Fruit fly (Drosophila melanogaster) whole organism, embryonic: Measurements from ENCODE around the gene CG42580.

Source experiments
- Blimp-1 ChIP-seq: fragments of 200-800 bp; sonication (Bioruptor generic); optimal IDR thresholded peaks from 3 replicates; lab custom pipeline; 2018; ENCODE audit warnings: missing biosample characterization, missing genetic modification characterization, mild to moderate bottlenecking, moderate library complexity, missing genetic modification reagents
- CG1024 ChIP-seq: fragments of 200-800 bp; sonication (Bioruptor generic); IDR thresholded peaks from 2 replicates; pipeline ENCODE4 v1.3.6; 2022; ENCODE audit warnings: missing biosample characterization, missing genetic modification characterization
- CG10462 ChIP-seq: fragments of 200-800 bp; sonication (Bioruptor generic); optimal IDR thresholded peaks from 2 replicates; lab custom pipeline; 2016; ENCODE audit warnings: missing biosample characterization, missing genetic modification characterization
- CG10959 ChIP-seq: fragments of 200-800 bp; sonication (Bioruptor generic); IDR thresholded peaks from 2 replicates; pipeline ENCODE4 v1.3.6; 2022; ENCODE audit warnings: missing biosample characterization, missing genetic modification characterization
- CG12219 ChIP-seq: fragments of 200-800 bp; sonication (Bioruptor generic); optimal IDR thresholded peaks from 3 replicates; lab custom pipeline; 2018; ENCODE audit warnings: missing biosample characterization, mild to moderate bottlenecking, missing genetic modification characterization
- CG14965 ChIP-seq: fragments of 200-800 bp; sonication (Bioruptor generic); optimal IDR thresholded peaks from 2 replicates; lab custom pipeline; 2016; ENCODE audit warnings: missing biosample characterization, missing genetic modification characterization, borderline replicate concordance
- CG15073 ChIP-seq: fragments of 200-800 bp; sonication (Bioruptor generic); optimal IDR thresholded peaks from 2 replicates; lab custom pipeline; 2016; ENCODE audit warnings: missing biosample characterization, missing genetic modification characterization
- CG15479 ChIP-seq: fragments of 200-800 bp; sonication (Bioruptor generic); optimal IDR thresholded peaks from 3 replicates; lab custom pipeline; 2019; ENCODE audit warnings: missing biosample characterization, mild to moderate bottlenecking, missing genetic modification characterization, moderate library complexity
- CG15514 ChIP-seq: fragments of 200-800 bp; sonication (Bioruptor generic); optimal IDR thresholded peaks from 3 replicates; lab custom pipeline; 2017; ENCODE audit warnings: missing biosample characterization, missing genetic modification characterization, mild to moderate bottlenecking, moderate library complexity, missing genetic modification reagents
- CG1603 ChIP-seq: fragments of 200-800 bp; sonication (Bioruptor generic); optimal IDR thresholded peaks from 2 replicates; lab custom pipeline; 2019; ENCODE audit warnings: missing biosample characterization, mild to moderate bottlenecking, missing genetic modification characterization, moderate library complexity
- CG17328 ChIP-seq: fragments of 200-800 bp; sonication (Bioruptor generic); IDR thresholded peaks from 2 replicates; pipeline ENCODE4 v1.3.6; 2022; ENCODE audit warnings: missing biosample characterization, missing genetic modification characterization
- CG2875 ChIP-seq: fragments of 200-800 bp; sonication (Bioruptor generic); optimal IDR thresholded peaks from 2 replicates; lab custom pipeline; 2017; ENCODE audit warnings: missing biosample characterization, mild to moderate bottlenecking, missing genetic modification characterization, missing genetic modification reagents
- CG3065 ChIP-seq: fragments of 200-800 bp; sonication (Bioruptor generic); optimal IDR thresholded peaks from 2 replicates; lab custom pipeline; 2016; ENCODE audit warnings: missing biosample characterization, missing genetic modification characterization
- CG31365 ChIP-seq: fragments of 200-800 bp; sonication (Bioruptor generic); optimal IDR thresholded peaks from 2 replicates; lab custom pipeline; 2018; ENCODE audit warnings: missing biosample characterization, mild to moderate bottlenecking, missing genetic modification characterization
- CG31441 ChIP-seq: fragments of 200-800 bp; sonication (Bioruptor generic); IDR thresholded peaks from 2 replicates; pipeline ENCODE4 v1.3.6; 2022; ENCODE audit warnings: missing biosample characterization, missing genetic modification characterization
- CG3726 ChIP-seq: fragments of 200-800 bp; sonication (Bioruptor generic); IDR thresholded peaks from 3 replicates; pipeline ENCODE4, ENCODE4 v1.3.6; 2022; ENCODE audit warnings: missing biosample characterization, missing genetic modification characterization
- CG42726 ChIP-seq: fragments of 200-800 bp; sonication (Bioruptor generic); IDR thresholded peaks from 2 replicates; pipeline ENCODE4 v1.3.6; 2022; ENCODE audit warnings: missing biosample characterization, missing genetic modification characterization; ENCODE audit not compliant: partially characterized antibody
- CG4730 ChIP-seq: fragments of 200-800 bp; sonication (Bioruptor generic); IDR thresholded peaks from 2 replicates; pipeline ENCODE4 v1.3.6; 2022; ENCODE audit warnings: missing biosample characterization, missing genetic modification characterization
- CG5245 ChIP-seq: fragments of 200-800 bp; sonication (Bioruptor generic); optimal IDR thresholded peaks from 3 replicates; lab custom pipeline; 2016; ENCODE audit warnings: missing biosample characterization, missing genetic modification characterization
- CG7372 ChIP-seq: fragments of 200-800 bp; sonication (Bioruptor generic); IDR thresholded peaks from 2 replicates; pipeline ENCODE4 v1.3.6; 2022; ENCODE audit warnings: missing biosample characterization, missing genetic modification characterization
- CG7786 ChIP-seq: fragments of 200-800 bp; sonication (Bioruptor generic); optimal IDR thresholded peaks from 2 replicates; lab custom pipeline; 2016; ENCODE audit warnings: missing biosample characterization, missing genetic modification characterization
- CG8765 ChIP-seq: fragments of 200-800 bp; sonication (Bioruptor generic); IDR thresholded peaks from 2 replicates; pipeline ENCODE4 v1.3.6; 2022; ENCODE audit warnings: missing biosample characterization, missing genetic modification characterization
- CTCF ChIP-seq: fragments of 200-800 bp; sonication (Bioruptor generic); optimal IDR thresholded peaks from 2 replicates; lab custom pipeline; 2017; ENCODE audit warnings: missing biosample characterization, mild to moderate bottlenecking, missing genetic modification characterization, moderate library complexity
- Ets65A ChIP-seq: fragments of 200-800 bp; sonication (Bioruptor generic); peaks from one replicate; lab custom pipeline; 2016; ENCODE audit warnings: missing biosample characterization, missing genetic modification characterization
- Fer1 ChIP-seq: fragments of 200-800 bp; sonication (Bioruptor generic); optimal IDR thresholded peaks from 2 replicates; lab custom pipeline; 2017; ENCODE audit warnings: missing biosample characterization, mild to moderate bottlenecking, missing genetic modification characterization
- GATAe ChIP-seq: fragments of 200-800 bp; sonication (Bioruptor generic); conservative IDR thresholded peaks from 2 replicates; pipeline ENCODE4 v1.3.6; 2022; ENCODE audit warnings: missing biosample characterization, missing genetic modification characterization
- HLHmδ ChIP-seq: fragments of 200-800 bp; sonication (Bioruptor generic); optimal IDR thresholded peaks from 2 replicates; lab custom pipeline; 2018; ENCODE audit warnings: missing biosample characterization, mild to moderate bottlenecking, missing genetic modification characterization, moderate library complexity
- Hey ChIP-seq: fragments of 200-800 bp; sonication (Bioruptor generic); optimal IDR thresholded peaks from 3 replicates; lab custom pipeline; 2018; ENCODE audit warnings: missing biosample characterization, mild to moderate bottlenecking, missing genetic modification characterization
- MESR4 ChIP-seq: fragments of 200-800 bp; sonication (Bioruptor generic); optimal IDR thresholded peaks from 2 replicates; lab custom pipeline; 2018; ENCODE audit warnings: missing biosample characterization, mild to moderate bottlenecking, missing genetic modification characterization, moderate library complexity
- MTF-1 ChIP-seq: fragments of 200-800 bp; sonication (Bioruptor generic); optimal IDR thresholded peaks from 2 replicates; lab custom pipeline; 2018; ENCODE audit warnings: missing biosample characterization, mild to moderate bottlenecking, missing genetic modification characterization, borderline replicate concordance
- Mrtf ChIP-seq: fragments of 200-800 bp; sonication (Bioruptor generic); IDR thresholded peaks from 3 replicates; pipeline ENCODE4 v1.3.6; 2022; ENCODE audit warnings: missing biosample characterization, missing genetic modification characterization
- NC2α ChIP-seq: fragments of 200-800 bp; sonication (Bioruptor generic); optimal IDR thresholded peaks from 2 replicates; lab custom pipeline; 2016; ENCODE audit warnings: missing biosample characterization, missing genetic modification characterization
- NfI ChIP-seq: fragments of 200-800 bp; sonication (Bioruptor generic); optimal IDR thresholded peaks from 3 replicates; lab custom pipeline; 2018; ENCODE audit warnings: missing biosample characterization, mild to moderate bottlenecking, missing genetic modification characterization, moderate library complexity
- Spps ChIP-seq: fragments of 200-800 bp; sonication (Bioruptor generic); optimal IDR thresholded peaks from 2 replicates; lab custom pipeline; 2018; ENCODE audit warnings: missing biosample characterization, mild to moderate bottlenecking, missing genetic modification characterization
- ab ChIP-seq: fragments of 200-800 bp; sonication (Bioruptor generic); optimal IDR thresholded peaks from 2 replicates; lab custom pipeline; 2016; ENCODE audit warnings: missing biosample characterization, missing genetic modification characterization
- ci ChIP-seq: fragments of 200-800 bp; sonication (Bioruptor generic); IDR thresholded peaks from 3 replicates; pipeline ENCODE4 v1.3.6; 2022; ENCODE audit warnings: missing biosample characterization, missing genetic modification characterization
- dmrt99B ChIP-seq: fragments of 200-800 bp; sonication (Bioruptor generic); optimal IDR thresholded peaks from 2 replicates; lab custom pipeline; 2018; ENCODE audit warnings: missing biosample characterization, mild to moderate bottlenecking, missing genetic modification characterization, moderate library complexity
- esg ChIP-seq: fragments of 200-800 bp; sonication (Bioruptor generic); conservative IDR thresholded peaks from 2 replicates; pipeline ENCODE4 v1.3.6; 2022; ENCODE audit warnings: missing biosample characterization, missing genetic modification characterization
- eve ChIP-seq, 2 experiments: fragments of >200 bp; optimal IDR thresholded peaks; 2 replicates each; lab custom pipeline; 2017; ENCODE audit warnings: missing biosample characterization in 2 of 2, missing genetic modification characterization in 2 of 2
- hth ChIP-seq: fragments of >200 bp; optimal IDR thresholded peaks from 2 replicates; lab custom pipeline; 2017; ENCODE audit warnings: inconsistent platforms
- kay ChIP-seq: fragments of 200-800 bp; sonication (Bioruptor generic); optimal IDR thresholded peaks from 2 replicates; lab custom pipeline; 2016; ENCODE audit warnings: missing biosample characterization, missing genetic modification characterization
- lab ChIP-seq: fragments of 200-800 bp; sonication (Bioruptor generic); optimal IDR thresholded peaks from 3 replicates; lab custom pipeline; 2017; ENCODE audit warnings: missing biosample characterization, missing genetic modification characterization, mild to moderate bottlenecking, moderate library complexity, missing genetic modification reagents
- mirr ChIP-seq: fragments of 200-800 bp; sonication (Bioruptor generic); optimal IDR thresholded peaks from 3 replicates; lab custom pipeline; 2018; ENCODE audit warnings: missing biosample characterization, mild to moderate bottlenecking, missing genetic modification characterization
- org-1 ChIP-seq: fragments of 200-800 bp; sonication (Bioruptor generic); optimal IDR thresholded peaks from 2 replicates; lab custom pipeline; 2017; ENCODE audit warnings: missing biosample characterization, missing genetic modification characterization
- pita ChIP-seq: fragments of 200-800 bp; sonication (Bioruptor generic); optimal IDR thresholded peaks from 2 replicates; lab custom pipeline; 2017; ENCODE audit warnings: missing biosample characterization, mild to moderate bottlenecking, missing genetic modification characterization
- schlank ChIP-seq: fragments of 200-800 bp; sonication (Bioruptor generic); optimal IDR thresholded peaks from 2 replicates; lab custom pipeline; 2018; ENCODE audit warnings: missing biosample characterization, mild to moderate bottlenecking, missing genetic modification characterization
- sr ChIP-seq: fragments of 200-800 bp; sonication (Bioruptor generic); IDR thresholded peaks from 3 replicates; pipeline ENCODE4 v1.3.6; 2022; ENCODE audit warnings: missing biosample characterization, missing genetic modification characterization
- stwl ChIP-seq: fragments of 200-800 bp; sonication (Bioruptor generic); optimal IDR thresholded peaks from 3 replicates; lab custom pipeline; 2018; ENCODE audit warnings: missing biosample characterization, mild to moderate bottlenecking, missing genetic modification characterization, moderate library complexity
- unpg ChIP-seq: fragments of 200-800 bp; sonication (Bioruptor generic); optimal IDR thresholded peaks from 3 replicates; lab custom pipeline; 2018; ENCODE audit warnings: missing biosample characterization, mild to moderate bottlenecking, missing genetic modification characterization, moderate library complexity
- usp ChIP-seq: fragments of >200 bp; optimal IDR thresholded peaks from 2 replicates; lab custom pipeline; 2017; ENCODE audit warnings: missing biosample characterization, missing genetic modification characterization

The CG42580 gene

DNA sequence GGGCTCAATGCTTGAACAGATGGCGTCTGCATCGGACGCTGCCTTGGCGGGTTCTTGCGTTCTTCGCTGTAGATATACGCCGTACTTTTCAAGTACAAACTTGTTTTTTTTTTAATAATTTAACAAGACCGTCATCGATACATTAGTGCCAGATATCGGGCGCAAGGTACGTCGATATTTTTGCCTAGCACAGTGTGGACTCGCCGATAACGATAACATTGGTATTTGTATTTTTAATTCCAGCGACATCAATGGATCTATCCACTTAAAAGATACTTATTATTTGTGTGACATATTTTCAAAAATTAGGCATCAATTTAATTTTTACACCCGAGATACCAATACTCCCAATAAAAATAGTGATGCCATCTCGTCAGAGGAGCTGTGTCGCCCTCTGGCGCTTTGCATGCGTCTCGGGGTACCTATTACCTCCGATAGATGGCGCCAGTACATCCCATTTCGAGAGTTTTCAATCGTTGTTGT is 49.3 kb upstream of the CG42580 start, which contains the start of gene Tak1 (continued):
- peak; percentile 25 for TF ChIP-seq CG7786 (GFP tag; lab: Kevin White, UChicago)
- TF ChIP-seq CG31365 (tag; lab: Kevin White, UChicago): peak; percentile 4
- 0 out of 2 replicates have a peak, but pooled peaks have one; percentile 29 for TF ChIP-seq CG17328 (GFP tag; lab: Robert Waterston, UW)
- no peak for TF ChIP-seq Hey
- TF ChIP-seq Blimp-1 (GFP tag; lab: Kevin White, UChicago): no peak
- peak; percentile 12; the same call in 1 of the 2 replicates for TF ChIP-seq CG8765
- TF ChIP-seq CG15073 (GFP tag; lab: Kevin White, UChicago): no peak
- TF ChIP-seq Ets65A (GFP tag; lab: Kevin White, UChicago): peak; percentile 93
- TF ChIP-seq CG42726 (GFP tag; lab: Robert Waterston, UW): no peak
- no peak for TF ChIP-seq sr (GFP tag; lab: Robert Waterston, UW)
- 0 out of 2 replicates have a peak, but pooled peaks have one; percentile 20 for TF ChIP-seq CG1024 (GFP tag; lab: Robert Waterston, UW)
- TF ChIP-seq CG31441 (GFP tag; lab: Robert Waterston, UW): no peak; the same call in 1 of the 2 replicates
- TF ChIP-seq MESR4 (GFP tag; lab: Kevin White, UChicago): peak; percentile 80
- no peak for TF ChIP-seq kay (GFP tag; lab: Kevin White, UChicago)
- peak; percentile 36 for TF ChIP-seq Fer1 (GFP tag; lab: Kevin White, UChicago)
- TF ChIP-seq Mrtf (GFP tag; lab: Robert Waterston, UW): peak; percentile 63; the same call in 2 of the 3 replicates
- no peak for TF ChIP-seq CG4730 (GFP tag; lab: Robert Waterston, UW)
- TF ChIP-seq eve (GFP tag; optimal IDR thresholded peaks at IDR 0.05; lab: Kevin White, UChicago): no peak
- TF ChIP-seq CTCF: peak; percentile 99
- TF ChIP-seq CG3726 (GFP tag; lab: Robert Waterston, UW): no peak
- TF ChIP-seq CG5245 (GFP tag; lab: Kevin White, UChicago): peak; percentile 61
- peak; percentile 37 for TF ChIP-seq pita
- no peak for TF ChIP-seq Spps (tag; lab: Kevin White, UChicago)
- TF ChIP-seq CG15479 (GFP tag; lab: Kevin White, UChicago): no peak
- TF ChIP-seq HLHmδ (GFP tag; lab: Kevin White, UChicago): peak; percentile 24
- TF ChIP-seq stwl (tag; lab: Kevin White, UChicago): peak; percentile 82
- 0 out of 2 replicates have a peak, but pooled peaks have one; percentile 10 for TF ChIP-seq esg (GFP tag; lab: Robert Waterston, UW)
- peak; percentile 45 for TF ChIP-seq MTF-1 (GFP tag; lab: Kevin White, UChicago)
- TF ChIP-seq dmrt99B (tag; lab: Kevin White, UChicago): peak; percentile 42
- no peak for TF ChIP-seq usp (GFP tag; lab: Kevin White, UChicago)
- TF ChIP-seq NfI (GFP tag; lab: Kevin White, UChicago): peak; percentile 50
- TF ChIP-seq hth (lab: Kevin White, UChicago): no peak
- TF ChIP-seq CG14965 (GFP tag; lab: Kevin White, UChicago): no peak
- TF ChIP-seq CG1603: peak; percentile 72
- no peak for TF ChIP-seq schlank
- TF ChIP-seq lab (GFP tag; lab: Kevin White, UChicago): peak; percentile 24
- peak; percentile 42 for TF ChIP-seq CG10959 (GFP tag; lab: Robert Waterston, UW)
- peak; percentile 79 for TF ChIP-seq ci
- TF ChIP-seq CG12219 (GFP tag; lab: Kevin White, UChicago): peak; percentile 31
- TF ChIP-seq org-1 (GFP tag; lab: Kevin White, UChicago): peak; percentile 4
- TF ChIP-seq CG15514 (GFP tag; lab: Kevin White, UChicago): peak; percentile 52
- peak; percentile 5 for TF ChIP-seq CG3065 (GFP tag; lab: Kevin White, UChicago)
- TF ChIP-seq CG2875 (GFP tag; lab: Kevin White, UChicago): peak; percentile 20
- TF ChIP-seq mirr (GFP tag; lab: Kevin White, UChicago): peak; percentile 48
- peak; percentile 7 for TF ChIP-seq CG10462
- peak; percentile 9; the same call in 1 of the 2 replicates for TF ChIP-seq CG7372 (GFP tag; lab: Robert Waterston, UW)
- no peak for TF ChIP-seq ab (GFP tag; lab: Kevin White, UChicago)
- TF ChIP-seq GATAe (GFP tag; lab: Robert Waterston, UW): no peak
- peak; percentile 13 for TF ChIP-seq NC2α (GFP tag; lab: Kevin White, UChicago)
- TF ChIP-seq unpg (GFP tag; lab: Kevin White, UChicago): peak; percentile 53
